Fruit fly (Drosophila melanogaster) whole organism, embryonic: Measurements from ENCODE around the gene SecS.
A peak's percentile ranks its signal among the peaks of the same experiment; 100 is the strongest.

Experiments used
- Antp ChIP-seq: fragments of 200-800 bp; sonication (Bioruptor generic); optimal IDR thresholded peaks from 3 replicates; lab custom pipeline; 2016; ENCODE audit warnings: missing biosample characterization, missing genetic modification characterization
- CG10462 ChIP-seq: fragments of 200-800 bp; sonication (Bioruptor generic); optimal IDR thresholded peaks from 2 replicates; lab custom pipeline; 2016; ENCODE audit warnings: missing biosample characterization, missing genetic modification characterization
- CG1233 ChIP-seq: fragments of 200-800 bp; sonication (Bioruptor generic); optimal IDR thresholded peaks from 4 replicates; lab custom pipeline; 2018; ENCODE audit warnings: missing biosample characterization, mild to moderate bottlenecking, missing genetic modification characterization
- CG15479 ChIP-seq: fragments of 200-800 bp; sonication (Bioruptor generic); optimal IDR thresholded peaks from 3 replicates; lab custom pipeline; 2019; ENCODE audit warnings: missing biosample characterization, mild to moderate bottlenecking, missing genetic modification characterization, moderate library complexity
- CG18262 ChIP-seq: fragments of 200-800 bp; optimal IDR thresholded peaks from 3 replicates; lab custom pipeline; 2019; ENCODE audit warnings: missing biosample characterization, mild to moderate bottlenecking, missing genetic modification characterization, moderate library complexity
- CG30431 ChIP-seq: fragments of 200-800 bp; sonication (Bioruptor generic); optimal IDR thresholded peaks from 2 replicates; lab custom pipeline; 2017; ENCODE audit warnings: missing biosample characterization, missing genetic modification characterization
- CG3281 ChIP-seq: fragments of 200-800 bp; sonication (Bioruptor generic); optimal IDR thresholded peaks from 3 replicates; lab custom pipeline; 2017; ENCODE audit warnings: missing biosample characterization, mild to moderate bottlenecking, missing genetic modification characterization
- CG3726 ChIP-seq: fragments of 200-800 bp; sonication (Bioruptor generic); IDR thresholded peaks from 3 replicates; pipeline ENCODE4, ENCODE4 v1.3.6; 2022; ENCODE audit warnings: missing biosample characterization, missing genetic modification characterization
- CG4404 ChIP-seq: fragments of 200-800 bp; sonication (Bioruptor generic); IDR thresholded peaks from 2 replicates; pipeline ENCODE4 v1.3.6; 2022; ENCODE audit warnings: missing biosample characterization, missing genetic modification characterization
- CG4424 ChIP-seq: fragments of 200-800 bp; sonication (Bioruptor generic); optimal IDR thresholded peaks from 3 replicates; lab custom pipeline; 2016; ENCODE audit warnings: missing biosample characterization, missing genetic modification characterization
- CG7839 ChIP-seq: fragments of 200-800 bp; sonication (Bioruptor generic); optimal IDR thresholded peaks from 3 replicates; lab custom pipeline; 2018; ENCODE audit warnings: missing biosample characterization, mild to moderate bottlenecking, missing genetic modification characterization, moderate library complexity
- CG7928 ChIP-seq: fragments of 200-800 bp; sonication (Bioruptor generic); optimal IDR thresholded peaks from 2 replicates; lab custom pipeline; 2017; ENCODE audit warnings: missing biosample characterization, mild to moderate bottlenecking, missing genetic modification characterization
- CG9932 ChIP-seq: fragments of 200-800 bp; sonication (Bioruptor generic); IDR thresholded peaks from 2 replicates; pipeline ENCODE4 v1.3.6; 2022; ENCODE audit warnings: missing biosample characterization, missing genetic modification characterization
- Chrac-16 ChIP-seq: fragments of 200-800 bp; sonication (Bioruptor generic); optimal IDR thresholded peaks from 3 replicates; lab custom pipeline; 2016; ENCODE audit warnings: missing biosample characterization, missing genetic modification characterization
- Dip3 ChIP-seq: fragments of 200-800 bp; sonication (Bioruptor generic); optimal IDR thresholded peaks from 3 replicates; lab custom pipeline; 2016; ENCODE audit warnings: missing biosample characterization, missing genetic modification characterization
- Dp ChIP-seq: fragments of 200-800 bp; sonication (Bioruptor generic); optimal IDR thresholded peaks from 2 replicates; lab custom pipeline; 2018; ENCODE audit warnings: missing biosample characterization, mild to moderate bottlenecking, missing genetic modification characterization, moderate library complexity
- Drgx ChIP-seq: fragments of 200-800 bp; sonication (Bioruptor generic); IDR thresholded peaks from 2 replicates; pipeline ENCODE4 v1.3.6; 2022; ENCODE audit warnings: missing biosample characterization, missing genetic modification characterization
- Hand ChIP-seq: fragments of 200-800 bp; sonication (Bioruptor generic); optimal IDR thresholded peaks from 2 replicates; lab custom pipeline; 2017; ENCODE audit warnings: mild to moderate bottlenecking, missing biosample characterization, missing genetic modification reagents, missing genetic modification characterization
- Kr ChIP-seq: fragments of 200-800 bp; sonication (Bioruptor generic); optimal IDR thresholded peaks from 2 replicates; lab custom pipeline; 2017; ENCODE audit warnings: missing biosample characterization, mild to moderate bottlenecking, missing genetic modification characterization
- MESR4 ChIP-seq: fragments of 200-800 bp; sonication (Bioruptor generic); optimal IDR thresholded peaks from 2 replicates; lab custom pipeline; 2018; ENCODE audit warnings: missing biosample characterization, mild to moderate bottlenecking, missing genetic modification characterization, moderate library complexity
- Mes4 ChIP-seq: fragments of 200-800 bp; sonication (Bioruptor generic); optimal IDR thresholded peaks from 2 replicates; lab custom pipeline; 2016; ENCODE audit warnings: missing biosample characterization, missing genetic modification characterization
- Neu2 ChIP-seq: fragments of 200-800 bp; sonication (Bioruptor generic); optimal IDR thresholded peaks from 3 replicates; lab custom pipeline; 2016; ENCODE audit warnings: missing biosample characterization, missing genetic modification characterization, borderline replicate concordance
- Sox102F ChIP-seq: fragments of 200-800 bp; sonication (Bioruptor generic); optimal IDR thresholded peaks from 2 replicates; lab custom pipeline; 2018; ENCODE audit warnings: missing biosample characterization, mild to moderate bottlenecking, missing genetic modification characterization, moderate library complexity
- Usf ChIP-seq: fragments of 200-800 bp; sonication (Bioruptor generic); optimal IDR thresholded peaks from 2 replicates; lab custom pipeline; 2017; ENCODE audit warnings: missing genotype, missing biosample characterization, missing genetic modification characterization
- Vsx1 ChIP-seq: fragments of 200-800 bp; sonication (Bioruptor generic); optimal IDR thresholded peaks from 2 replicates; lab custom pipeline; 2017; ENCODE audit warnings: missing biosample characterization, mild to moderate bottlenecking, missing genetic modification characterization, missing genetic modification reagents
- br ChIP-seq: fragments of >200 bp; optimal IDR thresholded peaks from 2 replicates; lab custom pipeline; 2017
- chinmo ChIP-seq: fragments of 200-800 bp; sonication (Bioruptor generic); IDR thresholded peaks from 4 replicates; pipeline ENCODE4 v1.3.6; 2022; ENCODE audit warnings: missing biosample characterization, missing genetic modification characterization; ENCODE audit not compliant: partially characterized antibody
- chn ChIP-seq: fragments of 200-800 bp; sonication (Bioruptor generic); optimal IDR thresholded peaks from 2 replicates; lab custom pipeline; 2016; ENCODE audit warnings: missing biosample characterization, missing genetic modification characterization
- emc ChIP-seq: fragments of 200-800 bp; sonication (Bioruptor generic); optimal IDR thresholded peaks from 2 replicates; lab custom pipeline; 2016; ENCODE audit warnings: missing biosample characterization, missing genetic modification characterization
- ewg ChIP-seq: fragments of 200-800 bp; sonication (Bioruptor generic); optimal IDR thresholded peaks from 3 replicates; lab custom pipeline; 2017; ENCODE audit warnings: mild to moderate bottlenecking, missing biosample characterization, missing genetic modification reagents, missing genetic modification characterization
- insv ChIP-seq, 2 experiments: fragments of 200-800 bp; sonication (Bioruptor generic); optimal IDR thresholded peaks; 3 replicates each; lab custom pipeline; 2016 to 2018; ENCODE audit warnings: missing biosample characterization in 2 of 2, missing genetic modification characterization in 2 of 2
- inv ChIP-seq: fragments of 200-800 bp; sonication (Bioruptor generic); IDR thresholded peaks from 2 replicates; pipeline ENCODE4 v1.3.6; 2022; ENCODE audit warnings: missing biosample characterization, missing genetic modification characterization; ENCODE audit not compliant: partially characterized antibody
- lab ChIP-seq: fragments of 200-800 bp; sonication (Bioruptor generic); optimal IDR thresholded peaks from 3 replicates; lab custom pipeline; 2017; ENCODE audit warnings: missing biosample characterization, missing genetic modification characterization, mild to moderate bottlenecking, moderate library complexity, missing genetic modification reagents
- lilli ChIP-seq: fragments of 200-800 bp; sonication (Bioruptor generic); optimal IDR thresholded peaks from 3 replicates; lab custom pipeline; 2016; ENCODE audit warnings: missing biosample characterization, missing genetic modification characterization
- mld ChIP-seq: fragments of 200-800 bp; sonication (Bioruptor generic); IDR thresholded peaks from 3 replicates; pipeline ENCODE4 v1.3.6; 2022; ENCODE audit warnings: missing biosample characterization, missing genetic modification characterization; ENCODE audit not compliant: partially characterized antibody
- nerfin-1 ChIP-seq: fragments of 200-800 bp; sonication (Bioruptor generic); optimal IDR thresholded peaks from 3 replicates; lab custom pipeline; 2019; ENCODE audit warnings: missing biosample characterization, mild to moderate bottlenecking, missing genetic modification characterization, moderate library complexity
- org-1 ChIP-seq: fragments of 200-800 bp; sonication (Bioruptor generic); optimal IDR thresholded peaks from 2 replicates; lab custom pipeline; 2017; ENCODE audit warnings: missing biosample characterization, missing genetic modification characterization
- peb ChIP-seq: fragments of 200-800 bp; sonication (Bioruptor generic); IDR thresholded peaks from 2 replicates; pipeline ENCODE4 v1.3.6; 2022; ENCODE audit warnings: missing biosample characterization, missing genetic modification characterization
- pzg ChIP-seq: fragments of 200-800 bp; sonication (Bioruptor generic); optimal IDR thresholded peaks from 3 replicates; lab custom pipeline; 2018; ENCODE audit warnings: missing biosample characterization, mild to moderate bottlenecking, missing genetic modification characterization, moderate library complexity
- schlank ChIP-seq: fragments of 200-800 bp; sonication (Bioruptor generic); optimal IDR thresholded peaks from 2 replicates; lab custom pipeline; 2018; ENCODE audit warnings: missing biosample characterization, mild to moderate bottlenecking, missing genetic modification characterization
- sens ChIP-seq: fragments of 200-800 bp; sonication (Bioruptor generic); peaks from one replicate; lab custom pipeline; 2016; ENCODE audit warnings: missing biosample characterization, missing genetic modification characterization
- sim ChIP-seq: fragments of 200-800 bp; sonication (Bioruptor generic); IDR thresholded peaks from 2 replicates; pipeline ENCODE4 v1.3.6; 2022; ENCODE audit warnings: missing biosample characterization, missing genetic modification characterization
- ssp ChIP-seq: fragments of 200-800 bp; sonication (Bioruptor generic); IDR thresholded peaks from 2 replicates; pipeline ENCODE4 v1.3.6; 2022; ENCODE audit warnings: missing biosample characterization, missing genetic modification characterization
- stwl ChIP-seq: fragments of 200-800 bp; sonication (Bioruptor generic); optimal IDR thresholded peaks from 3 replicates; lab custom pipeline; 2018; ENCODE audit warnings: missing biosample characterization, mild to moderate bottlenecking, missing genetic modification characterization, moderate library complexity
- tgo ChIP-seq: fragments of 200-800 bp; sonication (Bioruptor generic); IDR thresholded peaks from 3 replicates; pipeline ENCODE4 v1.3.6; 2022; ENCODE audit warnings: missing biosample characterization, missing genetic modification characterization
- tll ChIP-seq, 2 experiments: fragments of 200-800 bp in 1 of 2; fragments of >200 bp in 1 of 2; sonication (Bioruptor generic) in 1 of 2; optimal IDR thresholded peaks; 2 replicates each; lab custom pipeline; 2017 to 2019; ENCODE audit warnings: missing biosample characterization in 2 of 2, missing genetic modification characterization in 2 of 2, mild to moderate bottlenecking in 1 of 2, moderate library complexity in 1 of 2
- wek ChIP-seq: fragments of 200-800 bp; sonication (Bioruptor generic); optimal IDR thresholded peaks from 3 replicates; lab custom pipeline; 2018; ENCODE audit warnings: missing biosample characterization, mild to moderate bottlenecking, missing genetic modification characterization, moderate library complexity
- z ChIP-seq: fragments of 200-800 bp; sonication (Bioruptor generic); IDR thresholded peaks from 3 replicates; pipeline ENCODE4 v1.3.6; 2022; ENCODE audit warnings: missing biosample characterization, missing genetic modification characterization

Gene SecS

dm6 chr3R:5648569-5649476 lies 47.6 kb downstream of the SecS start, which contains the start of the genes MTA1-like and Sec23 (continued):
- peak; percentile 80 for TF ChIP-seq CG9932 (GFP tag; lab: Robert Waterston, UW)
- TF ChIP-seq Vsx1 (GFP tag; lab: Kevin White, UChicago), result peak; percentile 37
- peak; percentile 75 for TF ChIP-seq CG18262
- no peak for TF ChIP-seq CG1233 (GFP tag; lab: Kevin White, UChicago)
- peak; percentile 91 for TF ChIP-seq mld (GFP tag; lab: Robert Waterston, UW)
- peak; percentile 96 for TF ChIP-seq chinmo (GFP tag; lab: Robert Waterston, UW)
- TF ChIP-seq sim (GFP tag; lab: Robert Waterston, UW), result no peak
- peak; percentile 86 for TF ChIP-seq MESR4
- TF ChIP-seq ewg (GFP tag; lab: Kevin White, UChicago), result peak; percentile 41
- TF ChIP-seq inv (GFP tag; lab: Robert Waterston, UW), result peak; percentile 96
- peak; percentile 49; the same call in 1 of the 2 replicates for TF ChIP-seq ssp
- no peak for TF ChIP-seq schlank (tag; lab: Kevin White, UChicago)
- no peak for TF ChIP-seq CG3726 (GFP tag; lab: Robert Waterston, UW)
- peak; percentile 40; the same call in 1 of the 3 replicates for TF ChIP-seq tgo (GFP tag; lab: Robert Waterston, UW)
- TF ChIP-seq stwl (tag; lab: Kevin White, UChicago), result no peak
- no peak for TF ChIP-seq Mes4 (GFP tag; lab: Kevin White, UChicago)
- no peak for TF ChIP-seq z (GFP tag; lab: Robert Waterston, UW)
- TF ChIP-seq CG10462, result peak; percentile 31
- peak; percentile 65 for TF ChIP-seq lilli (GFP tag; lab: Kevin White, UChicago)
- peak; percentile 6 for TF ChIP-seq Usf (GFP tag; lab: Kevin White, UChicago)
- TF ChIP-seq org-1 (GFP tag; lab: Kevin White, UChicago), result no peak
- peak; percentile 21 for TF ChIP-seq Kr (GFP tag; lab: Kevin White, UChicago)
- no peak for TF ChIP-seq peb (GFP tag; lab: Robert Waterston, UW)
- no peak for TF ChIP-seq emc (GFP tag; lab: Kevin White, UChicago)
- peak; percentile 91 for TF ChIP-seq CG7928
- no peak for TF ChIP-seq tll (GFP tag; optimal IDR thresholded peaks at IDR 0.05; lab: Kevin White, UChicago)
- TF ChIP-seq Dip3 (GFP tag; lab: Kevin White, UChicago), result peak; percentile 5
- TF ChIP-seq CG4404 (GFP tag; lab: Robert Waterston, UW), result peak; percentile 35; the same call in 1 of the 2 replicates
- peak; percentile 5 for TF ChIP-seq Dp
- no peak for TF ChIP-seq Hand (GFP tag; lab: Kevin White, UChicago)
- peak; percentile 43 for TF ChIP-seq Chrac-16 (GFP tag; lab: Kevin White, UChicago)
- no peak for TF ChIP-seq CG15479 (GFP tag; lab: Kevin White, UChicago)
- no peak for TF ChIP-seq Antp (GFP tag; lab: Kevin White, UChicago)
- no peak for TF ChIP-seq br
- no peak for TF ChIP-seq Drgx (GFP tag; lab: Robert Waterston, UW)
- peak; percentile 9 for TF ChIP-seq nerfin-1 (tag; lab: Kevin White, UChicago)
- TF ChIP-seq chn (GFP tag; lab: Kevin White, UChicago), result peak; percentile 21
- peak; percentile 36 for TF ChIP-seq lab (GFP tag; lab: Kevin White, UChicago)
- TF ChIP-seq Sox102F (GFP tag; lab: Kevin White, UChicago), result no peak
- TF ChIP-seq Neu2 (GFP tag; lab: Kevin White, UChicago), result no peak
- TF ChIP-seq insv (GFP tag; optimal IDR thresholded peaks at IDR 0.05; lab: Kevin White, UChicago), result peak in 1 of 2 experiments; percentile 73
- TF ChIP-seq CG4424 (GFP tag; lab: Kevin White, UChicago), result peak; percentile 56
- no peak for TF ChIP-seq CG30431 (GFP tag; lab: Kevin White, UChicago)
- TF ChIP-seq wek, result no peak
- TF ChIP-seq sens (GFP tag; lab: Kevin White, UChicago), result peak; percentile 81
- TF ChIP-seq pzg (GFP tag; lab: Kevin White, UChicago), result peak; percentile 66
- peak; percentile 4 for TF ChIP-seq CG3281 (GFP tag; lab: Kevin White, UChicago)
- TF ChIP-seq CG7839 (tag; lab: Kevin White, UChicago), result peak; percentile 68
